Fruit fly (Drosophila melanogaster) whole organism, wandering third instar larva: ENCODE results near the gene VhaPPA1-2.

Experiments
- Abd-B ChIP-seq: fragments of >200 bp; optimal IDR thresholded peaks from 2 replicates; lab custom pipeline; 2017; ENCODE audit warnings: missing biosample characterization, missing genetic modification characterization
- CG32264 ChIP-seq: fragments of 200-800 bp; sonication (Bioruptor generic); optimal IDR thresholded peaks from 2 replicates; lab custom pipeline; 2016; ENCODE audit warnings: missing biosample characterization, missing genetic modification characterization
- CG9705 ChIP-seq: fragments of 200-800 bp; sonication (Bioruptor generic); optimal IDR thresholded peaks from 2 replicates; lab custom pipeline; 2018; ENCODE audit warnings: missing biosample characterization, mild to moderate bottlenecking, missing genetic modification characterization
- CrebA ChIP-seq: fragments of 200-800 bp; sonication (Bioruptor generic); optimal IDR thresholded peaks from 2 replicates; lab custom pipeline; 2016; ENCODE audit warnings: missing biosample characterization, mild to moderate bottlenecking, missing genetic modification characterization, borderline replicate concordance
- Dfd ChIP-seq: fragments of >200 bp; optimal IDR thresholded peaks from 2 replicates; lab custom pipeline; 2017; ENCODE audit warnings: missing biosample characterization, missing genetic modification characterization
- Dif ChIP-seq: fragments of 200-275, 200-300 bp; sonication (Bioruptor generic); optimal IDR thresholded peaks from 2 replicates; lab custom pipeline; 2018; ENCODE audit warnings: missing biosample characterization, missing genetic modification characterization; ENCODE audit not compliant: partially characterized antibody
- HLH106 ChIP-seq: fragments of 200-800 bp; optimal IDR thresholded peaks from 3 replicates; lab custom pipeline; 2019; ENCODE audit warnings: missing biosample characterization, mild to moderate bottlenecking, missing genetic modification characterization, moderate library complexity
- Hnf4 ChIP-seq: fragments of 200-800 bp; sonication (Bioruptor generic); optimal IDR thresholded peaks from 2 replicates; lab custom pipeline; 2016; ENCODE audit warnings: missing biosample characterization, mild to moderate bottlenecking, missing genetic modification characterization
- Hr78 ChIP-seq: fragments of >200 bp; optimal IDR thresholded peaks from 2 replicates; lab custom pipeline; 2017; ENCODE audit warnings: missing biosample characterization, missing genetic modification characterization
- Hr83 ChIP-seq: fragments of 200-300 bp; sonication (Bioruptor generic); optimal IDR thresholded peaks from 2 replicates; lab custom pipeline; 2016; ENCODE audit warnings: missing biosample characterization, mild to moderate bottlenecking, missing genetic modification characterization, moderate library complexity; ENCODE audit not compliant: poor library complexity, severe bottlenecking
- Jra ChIP-seq: sonication (Bioruptor generic); optimal IDR thresholded peaks from 2 replicates; lab custom pipeline; 2016; ENCODE audit warnings: missing biosample characterization, missing genetic modification characterization
- Mio ChIP-seq: sonication (Bioruptor generic); optimal IDR thresholded peaks from 2 replicates; lab custom pipeline; 2016; ENCODE audit warnings: missing biosample characterization, missing genetic modification characterization
- Myc ChIP-seq: fragments of >200 bp; optimal IDR thresholded peaks from 2 replicates; lab custom pipeline; 2017
- N ChIP-seq: fragments of >200 bp; optimal IDR thresholded peaks from 2 replicates; lab custom pipeline; 2018; ENCODE audit warnings: missing biosample characterization, missing external identifiers, missing genetic modification characterization
- OdsH ChIP-seq: fragments of 200-800 bp; sonication (Bioruptor generic); optimal IDR thresholded peaks from 2 replicates; lab custom pipeline; 2016; ENCODE audit warnings: missing biosample characterization, mild to moderate bottlenecking, missing genetic modification characterization
- Rel ChIP-seq, 2 experiments: fragments of 200-800 bp; sonication (Bioruptor generic) in 1 of 2; optimal IDR thresholded peaks; 2 replicates in 1 of 2; 3 replicates in 1 of 2; lab custom pipeline; 2016 to 2019; ENCODE audit warnings: mild to moderate bottlenecking in 2 of 2, missing biosample characterization in 2 of 2, missing genetic modification characterization in 2 of 2, moderate library complexity in 1 of 2
- Sp1 ChIP-seq: fragments of 200-800 bp; sonication (Bioruptor generic); optimal IDR thresholded peaks from 3 replicates; lab custom pipeline; 2019; ENCODE audit warnings: missing biosample characterization, mild to moderate bottlenecking, missing genetic modification characterization, moderate library complexity
- Vsx2 ChIP-seq: fragments of 200-300, 225-300 bp; sonication (Bioruptor generic); optimal IDR thresholded peaks from 2 replicates; lab custom pipeline; 2018; ENCODE audit warnings: missing biosample characterization, missing genetic modification characterization; ENCODE audit not compliant: partially characterized antibody
- br ChIP-seq: fragments of 200-800 bp; sonication (Bioruptor generic); optimal IDR thresholded peaks from 2 replicates; lab custom pipeline; 2016; ENCODE audit warnings: missing biosample characterization, missing genetic modification characterization
- brk ChIP-seq: fragments of 200-800 bp; sonication (Bioruptor generic); optimal IDR thresholded peaks from 2 replicates; lab custom pipeline; 2016; ENCODE audit warnings: missing biosample characterization, mild to moderate bottlenecking, missing genetic modification characterization
- dl ChIP-seq, 2 experiments: fragments of 175-275, 200-275 bp in 1 of 2; fragments of 200-275 bp in 1 of 2; sonication (Bioruptor generic); optimal IDR thresholded peaks; lab custom pipeline; 2018; ENCODE audit warnings: mild to moderate bottlenecking in 2 of 2, missing biosample characterization in 2 of 2, missing genetic modification characterization in 2 of 2, moderate library complexity in 2 of 2; ENCODE audit not compliant: partially characterized antibody in 2 of 2, insufficient read depth in 1 of 2
- dsf ChIP-seq: sonication (Bioruptor generic); optimal IDR thresholded peaks from 2 replicates; lab custom pipeline; 2016; ENCODE audit warnings: missing biosample characterization, missing genetic modification characterization, borderline replicate concordance
- ey ChIP-seq: fragments of 200-800 bp; sonication (Bioruptor generic); optimal IDR thresholded peaks from 2 replicates; lab custom pipeline; 2016; ENCODE audit warnings: missing biosample characterization, missing genetic modification characterization
- foxo ChIP-seq, 2 experiments: fragments of 200-800 bp; sonication (Bioruptor generic); optimal IDR thresholded peaks; 2 replicates in 1 of 2; 3 replicates in 1 of 2; lab custom pipeline; 2016 to 2017; ENCODE audit warnings: missing biosample characterization in 2 of 2, missing genetic modification characterization in 2 of 2
- fru ChIP-seq: fragments of 200-800 bp; sonication (Bioruptor generic); optimal IDR thresholded peaks from 3 replicates; lab custom pipeline; 2016; ENCODE audit warnings: missing biosample characterization, mild to moderate bottlenecking, missing genetic modification characterization
- h ChIP-seq: fragments of 200-800 bp; sonication (Bioruptor generic); optimal IDR thresholded peaks from 3 replicates; lab custom pipeline; 2016; ENCODE audit warnings: missing biosample characterization, mild to moderate bottlenecking, missing genetic modification characterization
- jim ChIP-seq: fragments of 175-275, 200-325 bp; sonication (Bioruptor generic); optimal IDR thresholded peaks from 2 replicates; lab custom pipeline; 2016; ENCODE audit warnings: missing biosample characterization, mild to moderate bottlenecking, missing genetic modification characterization
- pan ChIP-seq: fragments of >200 bp; optimal IDR thresholded peaks from 2 replicates; lab custom pipeline; 2017
- psq ChIP-seq: fragments of 200-800 bp; sonication (Bioruptor generic); optimal IDR thresholded peaks from 3 replicates; lab custom pipeline; 2017; ENCODE audit warnings: missing biosample characterization, mild to moderate bottlenecking, missing genetic modification characterization, moderate library complexity
- rgr ChIP-seq: fragments of 200-800 bp; sonication (Bioruptor generic); optimal IDR thresholded peaks from 3 replicates; lab custom pipeline; 2016; ENCODE audit warnings: missing biosample characterization, mild to moderate bottlenecking, missing genetic modification characterization
- sage ChIP-seq: fragments of 200-800 bp; sonication (Bioruptor generic); optimal IDR thresholded peaks from 2 replicates; lab custom pipeline; 2016; ENCODE audit warnings: missing biosample characterization, mild to moderate bottlenecking, missing genetic modification characterization
- sv ChIP-seq: fragments of 200-800 bp; sonication (Bioruptor generic); optimal IDR thresholded peaks from 3 replicates; lab custom pipeline; 2016; ENCODE audit warnings: missing biosample characterization, missing genetic modification characterization
- tai ChIP-seq: sonication (Bioruptor generic); optimal IDR thresholded peaks from 2 replicates; lab custom pipeline; 2016; ENCODE audit warnings: missing biosample characterization, missing genetic modification characterization
- woc ChIP-seq: sonication (Bioruptor generic); optimal IDR thresholded peaks from 2 replicates; lab custom pipeline; 2016; ENCODE audit warnings: missing biosample characterization, mild to moderate bottlenecking, missing genetic modification characterization

VhaPPA1-2 gene

DNA sequence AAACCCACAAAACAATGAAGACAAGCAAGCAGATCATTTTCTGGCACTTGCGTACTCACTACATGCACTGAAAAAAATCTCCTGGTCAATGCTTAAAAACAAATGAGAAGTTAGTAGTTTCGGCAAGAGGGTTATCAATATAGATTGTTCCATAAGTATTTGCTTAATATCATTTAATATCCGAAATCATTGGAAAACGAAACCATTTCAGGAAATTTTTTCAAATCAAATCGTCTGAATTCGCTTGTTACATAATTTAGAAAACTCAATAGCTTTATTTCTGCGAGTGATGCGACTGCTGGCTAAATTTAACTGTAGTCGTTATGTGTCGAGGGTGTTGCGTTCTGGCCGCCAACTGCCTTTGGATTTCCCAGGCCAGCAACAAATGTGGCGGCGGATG, 21.9 kb downstream of the VhaPPA1-2 start:
- TF ChIP-seq CG32264 (no peak), Jra (GFP tag; lab: Kevin White, UChicago) (no peak), CrebA (GFP tag; lab: Kevin White, UChicago) (no peak), Sp1 (GFP tag; lab: Kevin White, UChicago) (no peak), dl (GFP tag; optimal IDR thresholded peaks at IDR 0.05; lab: Kevin White, UChicago; ENCODE audit: insufficient read depth in 1 of 2, partially characterized antibody in 2 of 2) (no peak), Hr83 (GFP tag; lab: Kevin White, UChicago) (no peak), pan (lab: Kevin White, UChicago) (no peak), jim (GFP tag; lab: Kevin White, UChicago) (no peak), fru (GFP tag; lab: Kevin White, UChicago) (no peak), rgr (GFP tag; lab: Kevin White, UChicago) (no peak), ey (GFP tag; lab: Kevin White, UChicago) (no peak), h (GFP tag; lab: Kevin White, UChicago) (no peak), brk (no peak), woc (GFP tag; lab: Kevin White, UChicago) (no peak), OdsH (GFP tag; lab: Kevin White, UChicago) (no peak)

DNA sequence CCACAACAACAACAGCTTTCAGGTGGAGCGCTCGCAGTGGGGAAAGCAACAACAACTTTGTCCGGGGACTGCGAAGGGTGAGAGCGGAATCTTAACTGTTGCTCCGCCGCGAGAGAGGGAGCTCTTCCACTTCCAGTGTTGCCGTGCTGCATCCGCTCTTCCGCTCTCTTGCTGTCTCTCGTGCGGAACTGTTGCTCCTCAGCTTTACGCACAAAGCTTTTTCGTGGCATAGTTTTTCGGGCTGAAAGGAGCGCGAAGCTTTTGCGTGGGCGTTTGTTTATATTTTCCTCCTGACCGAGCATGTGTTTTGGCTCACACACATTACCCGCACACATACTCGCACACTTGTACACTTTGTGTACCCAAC, 24.1 kb downstream of the VhaPPA1-2 start:
- TF ChIP-seq Jra (GFP tag; lab: Kevin White, UChicago): no peak

DNA sequence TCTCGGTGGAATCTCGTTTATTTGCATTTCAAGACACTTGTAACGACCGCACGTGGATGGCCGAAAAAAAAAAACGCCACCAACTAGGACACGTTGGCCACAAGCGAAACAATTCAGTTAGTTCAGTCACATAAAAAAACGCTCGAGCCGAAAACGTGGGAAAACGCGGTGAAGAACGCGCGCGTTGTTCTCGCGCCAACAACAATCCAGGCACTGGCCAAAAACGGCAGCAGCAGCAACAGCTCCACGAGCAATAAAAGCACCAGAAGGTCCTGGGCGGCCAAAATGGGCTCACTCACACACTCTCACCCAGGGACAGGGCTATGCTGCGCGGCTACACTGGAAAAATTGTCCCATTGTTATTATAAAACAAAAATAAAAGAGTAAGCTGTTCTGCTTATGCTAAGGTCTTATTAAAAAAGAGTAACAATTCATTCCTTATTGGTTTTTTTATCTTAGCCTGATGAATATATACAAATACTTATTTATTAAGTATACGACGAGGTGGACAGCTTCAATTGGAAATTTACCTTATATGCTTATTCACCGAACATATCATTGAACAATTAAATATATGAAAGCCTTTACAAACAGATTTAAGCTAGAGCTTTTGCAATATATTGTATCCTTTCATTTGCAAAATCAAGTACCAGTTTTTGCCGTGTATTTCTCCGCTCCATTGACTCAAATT, 24.7 kb downstream of the VhaPPA1-2 start, which contains the start of gene btsz:
Gene btsz (minus strand): TSS at position 215 of the 691 bp plus-strand sequence.
- TF ChIP-seq br: no peak
- TF ChIP-seq sv: peak; percentile 27

DNA sequence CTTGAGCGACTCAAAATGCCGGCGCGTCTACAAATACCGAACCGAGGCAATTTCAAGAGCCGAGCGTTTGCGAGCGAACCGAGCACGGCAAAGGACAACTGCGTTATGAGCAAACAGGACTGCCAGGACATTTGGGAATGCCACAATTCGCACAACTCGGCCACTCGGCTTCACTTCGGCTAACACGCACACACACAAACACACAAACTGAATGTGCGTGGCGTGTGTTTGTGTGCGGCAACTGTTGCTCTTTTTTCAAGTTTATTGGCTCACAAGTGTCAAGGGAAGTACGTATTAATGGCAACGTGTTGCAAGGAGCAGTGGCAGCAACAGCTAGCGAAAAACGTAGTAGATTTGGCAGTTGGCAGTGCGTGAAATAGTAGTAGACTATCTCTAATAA, 26.7 kb downstream of the VhaPPA1-2 start:
- no peak for TF ChIP-seq brk
- no peak for TF ChIP-seq Vsx2 (GFP tag; lab: Kevin White, UChicago)

DNA sequence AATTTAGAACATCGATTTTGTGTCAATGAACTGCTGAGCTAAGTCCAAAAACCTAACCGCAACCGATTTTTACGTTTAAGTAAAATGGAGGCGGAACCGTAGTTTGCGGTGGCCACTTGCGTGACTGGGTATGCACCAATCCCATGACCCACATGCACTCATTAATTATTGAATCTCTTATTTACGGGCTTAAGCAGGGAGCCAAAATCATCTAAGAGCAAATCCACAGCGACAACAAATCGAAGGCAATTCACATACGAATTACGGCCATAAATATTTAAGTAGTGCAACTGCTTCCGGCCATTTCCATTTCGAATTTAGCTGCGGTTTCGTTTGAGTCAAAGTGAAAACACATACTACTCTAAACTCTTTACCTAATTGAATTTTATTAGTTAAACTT, 35.3 kb downstream of the VhaPPA1-2 start:
- TF ChIP-seq Abd-B (GFP tag; lab: Kevin White, UChicago) (no peak), rgr (GFP tag; lab: Kevin White, UChicago) (no peak), Vsx2 (GFP tag; lab: Kevin White, UChicago) (no peak), ey (GFP tag; lab: Kevin White, UChicago) (no peak), HLH106 (tag; lab: Kevin White, UChicago) (no peak), Jra (GFP tag; lab: Kevin White, UChicago) (no peak), sv (no peak), br (no peak), pan (lab: Kevin White, UChicago) (no peak), N (GFP tag; lab: Kevin White, UChicago) (no peak), jim (GFP tag; lab: Kevin White, UChicago) (no peak), tai (GFP tag; lab: Kevin White, UChicago) (no peak), Mio (GFP tag; lab: Kevin White, UChicago) (no peak), CrebA (GFP tag; lab: Kevin White, UChicago) (no peak), Rel (GFP tag; optimal IDR thresholded peaks at IDR 0.05; lab: Kevin White, UChicago) (no peak), Rel (tag; optimal IDR thresholded peaks at IDR 0.05; lab: Kevin White, UChicago) (no peak), Hr78 (GFP tag; lab: Kevin White, UChicago) (no peak), fru (GFP tag; lab: Kevin White, UChicago) (no peak), Dif (GFP tag; lab: Kevin White, UChicago) (no peak)

DNA sequence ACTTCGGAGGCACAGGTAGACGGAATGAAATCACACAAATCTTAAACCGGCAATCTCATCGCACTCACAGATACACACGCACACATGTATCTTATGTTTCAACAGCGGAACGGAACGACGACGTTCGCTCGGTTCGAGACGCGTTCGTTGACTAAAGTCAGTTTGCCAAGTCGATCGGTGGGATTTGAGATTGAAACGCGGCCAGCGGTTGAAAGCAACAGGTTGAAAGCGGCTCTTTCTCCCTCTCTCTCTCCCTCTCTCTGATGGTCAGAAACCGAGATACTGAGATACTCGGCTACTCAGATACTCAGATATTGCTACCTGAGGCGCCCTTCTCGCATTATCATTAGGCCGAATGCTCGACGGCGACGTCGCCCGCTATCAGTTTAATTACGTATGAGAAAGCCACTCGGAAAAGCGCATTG, 46.3 kb downstream of the VhaPPA1-2 start:
- TF ChIP-seq N (GFP tag; lab: Kevin White, UChicago) (no peak), HLH106 (tag; lab: Kevin White, UChicago) (peak; percentile 21), Myc (lab: Kevin White, UChicago) (no peak), sage (GFP tag; lab: Kevin White, UChicago) (no peak), Hr78 (GFP tag; lab: Kevin White, UChicago) (no peak), Mio (GFP tag; lab: Kevin White, UChicago) (no peak), brk (peak; percentile 80), Vsx2 (GFP tag; lab: Kevin White, UChicago) (peak; percentile 87), woc (GFP tag; lab: Kevin White, UChicago) (peak; percentile 9), dsf (GFP tag; lab: Kevin White, UChicago) (no peak), psq (GFP tag; lab: Kevin White, UChicago) (peak; percentile 50), ey (GFP tag; lab: Kevin White, UChicago) (peak; percentile 17), OdsH (GFP tag; lab: Kevin White, UChicago) (peak; percentile 69), Dif (GFP tag; lab: Kevin White, UChicago) (peak; percentile 41), CrebA (GFP tag; lab: Kevin White, UChicago) (peak; percentile 25), CG9705 (GFP tag; lab: Kevin White, UChicago) (peak; percentile 21), pan (lab: Kevin White, UChicago) (no peak), Jra (GFP tag; lab: Kevin White, UChicago) (peak; percentile 35), br (peak; percentile 73), foxo (GFP tag; optimal IDR thresholded peaks at IDR 0.05; lab: Kevin White, UChicago) (peak in 1 of 2 experiments; percentile 49), Hnf4 (GFP tag; lab: Kevin White, UChicago) (peak; percentile 56), Dfd (no peak), tai (GFP tag; lab: Kevin White, UChicago) (no peak), rgr (GFP tag; lab: Kevin White, UChicago) (peak; percentile 68), Abd-B (GFP tag; lab: Kevin White, UChicago) (no peak)
